Worm (Caenorhabditis elegans) whole organism, mixed stage, embryonic: ENCODE measurements around the gene dpy-2.

Experiments
- M03D4.4 ChIP-seq: sonication (generic microtip); optimal IDR thresholded peaks from 2 replicates; lab custom pipeline; 2017; ENCODE audit warnings: mild to moderate bottlenecking, missing genetic modification characterization, missing compliant biosample characterization
- blmp-1 ChIP-seq: fragments of 150-350 bp; optimal IDR thresholded peaks from 2 replicates; lab custom pipeline; 2014; ENCODE audit warnings: missing biosample characterization, missing genetic modification characterization
- ceh-43 ChIP-seq: fragments of 200-800 bp; sonication (Bioruptor generic); optimal IDR thresholded peaks from 2 replicates; lab custom pipeline; 2018; ENCODE audit warnings: mild to moderate bottlenecking, missing genetic modification characterization, moderate library complexity, missing compliant biosample characterization
- ceh-83 ChIP-seq: fragments of 200-800 bp; sonication (Bioruptor generic); optimal IDR thresholded peaks from 2 replicates; lab custom pipeline; 2018; ENCODE audit warnings: mild to moderate bottlenecking, missing genetic modification characterization, missing compliant biosample characterization
- ces-1 ChIP-seq: fragments of 150-350 bp; optimal IDR thresholded peaks from 2 replicates; lab custom pipeline; 2014; ENCODE audit warnings: missing biosample characterization, missing genetic modification reagents, missing genetic modification characterization
- cnd-1 ChIP-seq: fragments of 200-800 bp; sonication (Bioruptor generic); optimal IDR thresholded peaks from 2 replicates; lab custom pipeline; 2018; ENCODE audit warnings: mild to moderate bottlenecking, missing genetic modification characterization, missing compliant biosample characterization
- elt-1 ChIP-seq: sonication (generic microtip); optimal IDR thresholded peaks from 2 replicates; lab custom pipeline; 2017; ENCODE audit warnings: missing genetic modification characterization, mild to moderate bottlenecking, missing compliant biosample characterization, antibody characterized with exemption, moderate library complexity, borderline replicate concordance; ENCODE audit not compliant: insufficient read depth
- elt-3 ChIP-seq: fragments of 150-350 bp; optimal IDR thresholded peaks from 2 replicates; lab custom pipeline; 2014; ENCODE audit warnings: missing biosample characterization, missing genetic modification characterization
- flh-1 ChIP-seq: fragments of 200-800 bp; sonication (Bioruptor generic); optimal IDR thresholded peaks from 2 replicates; lab custom pipeline; 2018; ENCODE audit warnings: mild to moderate bottlenecking, missing genetic modification characterization, moderate library complexity, missing compliant biosample characterization
- ham-2 ChIP-seq: fragments of 200-800 bp; sonication (Bioruptor generic); optimal IDR thresholded peaks from 2 replicates; lab custom pipeline; 2018; ENCODE audit warnings: mild to moderate bottlenecking, missing genetic modification characterization, missing compliant biosample characterization
- hlh-1 ChIP-seq: fragments of 150-350 bp; optimal IDR thresholded peaks from 2 replicates; lab custom pipeline; 2014; ENCODE audit warnings: missing biosample characterization, missing genetic modification reagents, missing genetic modification characterization
- lin-13 ChIP-seq: fragments of 150-350 bp; optimal IDR thresholded peaks from 2 replicates; lab custom pipeline; 2014; ENCODE audit warnings: missing biosample characterization, missing genetic modification characterization
- lsy-2 ChIP-seq: fragments of 150-350 bp; optimal IDR thresholded peaks from 2 replicates; lab custom pipeline; 2014; ENCODE audit warnings: missing biosample characterization, missing genetic modification characterization
- mab-5 ChIP-seq: fragments of 150-350 bp; optimal IDR thresholded peaks from 2 replicates; lab custom pipeline; 2014; ENCODE audit warnings: missing biosample characterization, missing genetic modification characterization
- mep-1 ChIP-seq: fragments of 150-350 bp; optimal IDR thresholded peaks from 2 replicates; lab custom pipeline; 2017; ENCODE audit warnings: missing biosample characterization, missing genetic modification reagents, missing genetic modification characterization, inconsistent platforms
- mls-2 ChIP-seq: sonication (generic microtip); optimal IDR thresholded peaks from 2 replicates; lab custom pipeline; 2016; ENCODE audit warnings: mild to moderate bottlenecking, missing genetic modification characterization, moderate library complexity, missing compliant biosample characterization
- nhr-12 ChIP-seq: fragments of 150-350 bp; optimal IDR thresholded peaks from 2 replicates; lab custom pipeline; 2014; ENCODE audit warnings: missing biosample characterization, missing genetic modification characterization
- nhr-2 ChIP-seq: fragments of 150-350 bp; optimal IDR thresholded peaks from 2 replicates; lab custom pipeline; 2014; ENCODE audit warnings: missing biosample characterization, missing genetic modification characterization
- nhr-28 ChIP-seq: fragments of 150-350 bp; optimal IDR thresholded peaks from 2 replicates; lab custom pipeline; 2014; ENCODE audit warnings: missing biosample characterization, missing genetic modification characterization
- nhr-76 ChIP-seq: sonication (generic microtip); optimal IDR thresholded peaks from 2 replicates; lab custom pipeline; 2017; ENCODE audit warnings: missing biosample characterization, missing genetic modification characterization
- sem-2 ChIP-seq: fragments of 200-800 bp; sonication (Bioruptor generic); optimal IDR thresholded peaks from 2 replicates; lab custom pipeline; 2018; ENCODE audit warnings: mild to moderate bottlenecking, missing genetic modification characterization, missing compliant biosample characterization
- snpc-4 ChIP-seq: fragments of 150-350 bp; optimal IDR thresholded peaks from 2 replicates; lab custom pipeline; 2014; ENCODE audit warnings: missing biosample characterization, missing genetic modification characterization
- sptf-1 ChIP-seq: sonication (generic microtip); optimal IDR thresholded peaks from 2 replicates; lab custom pipeline; 2017; ENCODE audit warnings: mild to moderate bottlenecking, missing genetic modification characterization, moderate library complexity, missing compliant biosample characterization
- unc-120 ChIP-seq: sonication (generic microtip); optimal IDR thresholded peaks from 2 replicates; lab custom pipeline; 2017; ENCODE audit warnings: missing genetic modification characterization, missing compliant biosample characterization; ENCODE audit not compliant: poor library complexity, severe bottlenecking
- unc-39 ChIP-seq: fragments of 150-350 bp; optimal IDR thresholded peaks from 2 replicates; lab custom pipeline; 2014; ENCODE audit warnings: missing biosample characterization, missing genetic modification characterization
- unc-62 ChIP-seq: fragments of 150-350 bp; optimal IDR thresholded peaks from 2 replicates; lab custom pipeline; 2014; ENCODE audit warnings: missing biosample characterization, missing genetic modification reagents, missing genetic modification characterization
- zip-8 ChIP-seq: fragments of 150-350 bp; optimal IDR thresholded peaks from 2 replicates; lab custom pipeline; 2014; ENCODE audit warnings: missing biosample characterization, missing genetic modification characterization
- ztf-11 ChIP-seq: fragments of 150-350 bp; optimal IDR thresholded peaks from 2 replicates; lab custom pipeline; 2014; ENCODE audit warnings: missing biosample characterization, missing genetic modification characterization

The dpy-2 gene

DNA sequence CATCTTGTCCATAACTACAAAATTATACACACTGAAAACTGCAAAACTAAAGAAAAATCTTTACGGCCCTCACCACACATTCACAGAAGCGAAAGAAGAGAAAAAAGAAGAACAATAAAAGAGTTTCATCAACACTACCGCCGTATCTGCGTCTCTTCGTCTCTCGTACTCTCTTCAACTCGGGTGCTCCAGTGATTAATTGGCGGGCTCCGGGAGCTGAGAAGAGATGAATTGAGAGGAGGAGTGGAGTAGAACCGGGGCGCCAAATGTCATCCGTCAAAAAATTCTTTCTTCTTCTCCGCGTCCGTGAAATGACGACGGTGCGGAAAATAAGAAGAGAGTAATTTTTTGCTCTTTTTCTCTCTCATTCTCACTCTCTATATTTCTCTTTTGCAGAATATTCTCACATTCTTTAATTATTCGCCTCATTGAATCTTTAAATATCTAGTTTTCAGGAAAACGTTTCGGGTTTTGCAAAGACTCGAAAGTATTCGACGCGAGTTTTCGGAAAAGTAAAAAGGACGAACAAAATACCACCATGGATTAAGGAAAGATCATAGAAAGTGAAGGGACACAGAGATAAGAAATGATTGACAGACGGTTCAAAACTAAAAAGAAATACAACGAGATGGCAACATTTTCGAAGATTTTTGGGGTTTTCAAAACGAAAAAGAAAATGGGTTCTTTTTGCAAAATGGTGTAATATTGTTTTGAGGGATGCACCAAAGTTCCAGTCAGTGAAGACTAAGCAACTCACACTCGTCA is 6.4 kb upstream of the dpy-2 start:
- TF ChIP-seq sem-2 (no peak), nhr-28 (tag; lab: Kevin White, UChicago) (no peak), lsy-2 (no peak), blmp-1 (tag; lab: Kevin White, UChicago) (no peak), unc-62 (peak; percentile 50), ceh-43 (no peak), ces-1 (GFP tag; lab: Kevin White, UChicago) (peak; percentile 49), M03D4.4 (tag; lab: Kevin White, UChicago) (no peak), mls-2 (tag; lab: Kevin White, UChicago) (no peak), unc-120 (tag; lab: Kevin White, UChicago) (peak; percentile 34), hlh-1 (peak; percentile 61), sptf-1 (tag; lab: Kevin White, UChicago) (no peak)
- TF ChIP-seq, all 35 proteins: peak for 4

DNA sequence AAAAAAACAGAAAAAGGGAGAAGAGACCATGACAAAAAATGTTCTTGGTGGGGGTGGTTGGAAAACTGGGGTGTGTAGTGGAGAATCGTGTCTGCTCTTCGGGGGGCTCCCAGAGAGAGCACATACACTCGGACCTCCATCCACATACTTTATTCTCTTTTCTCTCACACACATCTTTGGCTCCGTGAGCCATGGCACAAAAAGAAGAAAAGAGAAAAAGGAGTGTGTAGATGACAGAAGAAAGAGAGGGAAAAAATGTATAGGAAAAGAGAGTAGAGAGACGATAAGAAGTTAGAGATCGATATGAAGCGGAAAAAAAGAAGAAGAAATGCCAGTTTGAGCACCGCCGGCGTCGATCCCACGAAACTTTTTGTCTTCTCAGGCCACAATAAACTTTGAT is 5.1 kb upstream of the dpy-2 start:
- TF ChIP-seq unc-62: peak; percentile 21
- no peak for TF ChIP-seq nhr-2 (tag; lab: Kevin White, UChicago)
- TF ChIP-seq nhr-76 (tag; lab: Kevin White, UChicago): no peak
- no peak for TF ChIP-seq ceh-43
- peak; percentile 90 for TF ChIP-seq unc-120 (tag; lab: Kevin White, UChicago)

ce11 chrII:6709680-6710079 is 4.4 kb upstream of the dpy-2 start:
- peak; percentile 96 for TF ChIP-seq ces-1 (GFP tag; lab: Kevin White, UChicago)
- no peak for TF ChIP-seq mep-1 (tag; lab: Kevin White, UChicago)
- no peak for TF ChIP-seq mls-2 (tag; lab: Kevin White, UChicago)

- TF ChIP-seq mls-2 (tag; lab: Kevin White, UChicago) (no peak), lsy-2 (no peak), cnd-1 (tag; lab: Kevin White, UChicago) (no peak), nhr-2 (tag; lab: Kevin White, UChicago) (no peak), M03D4.4 (tag; lab: Kevin White, UChicago) (no peak), ceh-43 (no peak), nhr-12 (tag; lab: Kevin White, UChicago) (no peak), sptf-1 (tag; lab: Kevin White, UChicago) (no peak), flh-1 (GFP tag; lab: Kevin White, UChicago) (no peak), lin-13 (tag; lab: Kevin White, UChicago) (no peak), elt-3 (tag; lab: Kevin White, UChicago) (no peak), mep-1 (tag; lab: Kevin White, UChicago) (no peak), sem-2 (no peak)
- TF ChIP-seq, all 35 proteins: peak for 0
Observed at ce11 chrII:6710596-6710995, 3.5 kb upstream of the dpy-2 start.

DNA sequence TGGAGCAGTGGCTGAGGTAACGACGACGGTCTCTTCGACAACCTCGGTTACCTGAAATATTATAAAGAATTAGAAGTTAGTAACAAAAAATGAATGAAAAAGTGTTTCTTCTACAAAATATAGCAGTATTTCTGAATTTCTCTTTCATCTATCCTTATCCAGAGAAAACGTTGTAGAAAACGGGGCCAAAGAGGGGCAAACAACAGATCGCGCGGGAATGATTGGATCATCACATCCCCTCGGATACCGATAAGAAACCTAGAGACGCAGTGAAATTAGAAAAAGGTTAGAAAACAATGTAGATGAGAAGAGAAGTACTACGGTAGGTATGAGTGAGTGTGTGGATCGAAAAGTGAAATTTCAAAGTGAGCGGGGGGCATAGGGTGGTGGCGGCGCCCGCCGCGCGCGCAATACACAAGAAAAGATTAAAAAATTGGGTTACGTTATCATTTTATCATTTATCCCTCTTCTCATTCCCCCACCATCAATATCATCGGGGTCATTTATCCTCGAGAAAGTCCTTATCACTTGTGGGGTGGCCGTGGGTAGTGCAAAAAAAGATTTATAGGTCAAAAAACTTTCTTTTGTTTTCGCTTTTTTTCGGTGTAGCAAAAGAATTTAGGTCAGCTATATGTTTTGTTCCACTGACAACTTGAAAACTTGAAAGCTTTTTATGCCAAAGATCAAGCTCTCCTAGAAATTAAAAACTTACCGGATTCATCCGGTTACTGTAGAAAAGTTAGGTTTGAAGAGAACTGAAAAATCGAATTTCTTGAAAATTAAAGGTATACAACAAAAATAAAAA is 1.7 kb upstream of the dpy-2 start, which contains the start of the genes dpy-10 and T14B4.19:
Gene dpy-10, minus strand, starts transcription at position 51 of the 805 bp plus-strand sequence.
Gene T14B4.19, minus strand, starts transcription at position 755 of the 805 bp plus-strand sequence.
- TF ChIP-seq unc-62: no peak
- no peak for TF ChIP-seq unc-39
- TF ChIP-seq elt-1 (tag; lab: Kevin White, UChicago): peak; percentile 80
- TF ChIP-seq ces-1 (GFP tag; lab: Kevin White, UChicago): no peak
- no peak for TF ChIP-seq mab-5 (tag; lab: Kevin White, UChicago)
- no peak for TF ChIP-seq cnd-1 (tag; lab: Kevin White, UChicago)
- no peak for TF ChIP-seq nhr-12 (tag; lab: Kevin White, UChicago)
- TF ChIP-seq M03D4.4 (tag; lab: Kevin White, UChicago): no peak
- no peak for TF ChIP-seq snpc-4 (tag; lab: Kevin White, UChicago)
- no peak for TF ChIP-seq sem-2
- TF ChIP-seq ham-2 (GFP tag; lab: Kevin White, UChicago): peak; percentile 39
- no peak for TF ChIP-seq flh-1 (GFP tag; lab: Kevin White, UChicago)
- TF ChIP-seq hlh-1: no peak
- no peak for TF ChIP-seq ceh-83 (GFP tag; lab: Kevin White, UChicago)
- no peak for TF ChIP-seq ztf-11
- peak; percentile 58 for TF ChIP-seq elt-3 (tag; lab: Kevin White, UChicago)
- TF ChIP-seq sptf-1 (tag; lab: Kevin White, UChicago): no peak
- no peak for TF ChIP-seq zip-8
- peak; percentile 82 for TF ChIP-seq blmp-1 (tag; lab: Kevin White, UChicago)
